Worm (Caenorhabditis elegans): Measurements from ENCODE around the gene mdt-9.

DNA sequence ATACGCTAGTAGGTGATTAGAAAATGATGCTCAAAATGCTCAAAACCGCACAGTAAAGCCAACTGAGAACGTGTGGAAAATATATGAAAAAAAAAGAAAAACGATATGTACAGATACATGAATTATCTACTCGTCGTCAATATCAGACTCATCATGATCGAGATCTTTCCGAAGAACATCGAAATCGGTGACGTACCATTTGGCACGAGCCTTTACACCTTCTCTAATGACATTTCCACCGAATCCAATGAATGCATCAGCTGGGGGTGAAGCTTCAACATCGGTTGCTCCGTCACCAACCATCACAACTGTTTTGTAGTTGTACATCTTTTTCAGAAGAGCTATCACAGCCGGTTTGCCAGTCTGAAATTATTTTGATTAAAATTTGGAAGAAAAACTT, 3.1 kb downstream of the mdt-9 start:
- no peak for TF ChIP-seq ces-1 (GFP tag; optimal IDR thresholded peaks at IDR 0.05)
- no peak for TF ChIP-seq tbx-8 (GFP tag; optimal IDR thresholded peaks at IDR 0.05)

All from whole organism, mixed stage, embryonic.